Fruit fly (Drosophila melanogaster) whole organism: ENCODE measurements around the gene RpS12.

Experiments
- EcR ChIP-seq, 2 experiments: fragments of >200 bp; optimal IDR thresholded peaks; 2 replicates each; lab custom pipeline; 2017; ENCODE audit warnings: missing biosample characterization in 2 of 2, missing genetic modification characterization in 2 of 2, missing genetic modification reagents in 2 of 2
- pan ChIP-seq: fragments of >200 bp; optimal IDR thresholded peaks from 2 replicates; lab custom pipeline; 2017

DNA sequence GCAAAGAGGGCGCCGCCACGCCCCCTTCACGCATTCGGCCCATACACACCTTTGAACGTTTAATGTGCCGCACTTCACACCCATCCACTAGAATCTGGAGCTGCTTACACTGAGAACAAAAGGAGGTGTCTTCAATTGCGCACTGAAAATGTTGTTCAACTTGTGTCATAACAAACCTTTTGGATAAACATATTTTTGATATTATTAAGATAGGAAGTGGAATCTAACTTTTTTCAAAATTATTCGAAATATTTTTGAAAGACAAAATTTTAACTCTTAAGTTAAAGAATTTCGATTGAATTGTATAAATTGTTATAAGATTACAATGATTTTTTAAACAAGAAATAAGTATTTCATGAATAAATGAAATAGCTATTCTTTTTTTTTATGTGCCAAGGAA is 45.1 kb downstream of the RpS12 start:
- no peak for TF ChIP-seq pan (lab: Kevin White, UChicago)
- no peak for TF ChIP-seq EcR (GFP tag; optimal IDR thresholded peaks at IDR 0.05; lab: Kevin White, UChicago)
